Fruit fly (Drosophila melanogaster) whole organism, prepupa: Measurements from ENCODE around the gene CG3630.

ENCODE experiments used
- CG11902 ChIP-seq: fragments of 200-800 bp; sonication (Bioruptor generic); optimal IDR thresholded peaks from 3 replicates; lab custom pipeline; 2016; ENCODE audit warnings: missing biosample characterization, missing genetic modification characterization
- CG6163 ChIP-seq: fragments of 200-800 bp; sonication (Bioruptor generic); IDR thresholded peaks from 3 replicates; pipeline ENCODE4 v1.3.6; 2022; ENCODE audit warnings: missing biosample characterization, missing genetic modification characterization
- CG6276 ChIP-seq: fragments of 200-800 bp; sonication (Bioruptor generic); optimal IDR thresholded peaks from 2 replicates; lab custom pipeline; 2017; ENCODE audit warnings: missing biosample characterization, mild to moderate bottlenecking, missing genetic modification characterization
- CG6854 ChIP-seq: fragments of 200-800 bp; sonication (Bioruptor generic); optimal IDR thresholded peaks from 2 replicates; lab custom pipeline; 2017; ENCODE audit warnings: missing biosample characterization, mild to moderate bottlenecking, missing genetic modification characterization
- CG8632 ChIP-seq: fragments of 200-800 bp; sonication (Bioruptor generic); optimal IDR thresholded peaks from 3 replicates; lab custom pipeline; 2016; ENCODE audit warnings: missing biosample characterization, missing genetic modification characterization
- CG9139 ChIP-seq: fragments of 200-800 bp; sonication (Bioruptor generic); optimal IDR thresholded peaks from 3 replicates; lab custom pipeline; 2017; ENCODE audit warnings: missing biosample characterization, mild to moderate bottlenecking, missing genetic modification characterization
- Hr39 ChIP-seq: fragments of 200-800 bp; sonication (Bioruptor generic); optimal IDR thresholded peaks from 2 replicates; lab custom pipeline; 2016; ENCODE audit warnings: missing biosample characterization, missing genetic modification characterization
- Sox102F ChIP-seq: fragments of 200-800 bp; sonication (Bioruptor generic); optimal IDR thresholded peaks from 2 replicates; lab custom pipeline; 2016; ENCODE audit warnings: missing biosample characterization, mild to moderate bottlenecking, missing genetic modification characterization
- fd59A ChIP-seq: fragments of 200-800 bp; sonication (Bioruptor generic); optimal IDR thresholded peaks from 2 replicates; lab custom pipeline; 2017; ENCODE audit warnings: missing biosample characterization, mild to moderate bottlenecking, missing genetic modification characterization, missing genetic modification reagents
- lz ChIP-seq: fragments of 200-800 bp; sonication (Bioruptor generic); optimal IDR thresholded peaks from 3 replicates; lab custom pipeline; 2016; ENCODE audit warnings: missing biosample characterization, missing genetic modification characterization

DNA sequence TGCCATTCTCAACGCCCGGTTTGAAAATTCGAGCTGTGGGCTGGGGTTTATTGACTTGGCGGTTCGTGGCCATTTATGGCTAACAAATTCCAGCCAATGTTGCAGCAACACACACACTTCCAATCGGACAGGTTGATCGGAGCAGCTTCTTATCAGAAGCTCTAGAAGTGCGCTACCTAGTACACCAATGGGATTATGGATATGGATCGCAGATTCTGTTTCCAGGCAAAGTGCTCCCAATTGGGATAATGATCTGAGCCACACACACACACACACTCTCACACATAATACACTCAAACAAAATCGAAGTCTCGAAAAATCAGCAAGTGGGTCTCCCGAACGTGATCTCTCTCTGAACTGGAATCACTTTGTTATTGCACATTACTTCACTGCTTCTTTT, 59.6 kb downstream of the CG3630 start:
- TF ChIP-seq CG6163 (GFP tag; lab: Robert Waterston, UW) = no peak
- no peak for TF ChIP-seq CG6276 (GFP tag; lab: Kevin White, UChicago)
- TF ChIP-seq lz (GFP tag; lab: Kevin White, UChicago) = no peak
- TF ChIP-seq CG8632 (GFP tag; lab: Kevin White, UChicago) = no peak
- no peak for TF ChIP-seq CG11902 (GFP tag; lab: Kevin White, UChicago)
- TF ChIP-seq fd59A = no peak
- TF ChIP-seq Hr39 = no peak
- no peak for TF ChIP-seq CG9139 (GFP tag; lab: Kevin White, UChicago)
- no peak for TF ChIP-seq CG6854 (GFP tag; lab: Kevin White, UChicago)
- TF ChIP-seq Sox102F (GFP tag; lab: Kevin White, UChicago) = no peak
